Worm (Caenorhabditis elegans) whole organism, young adult: ENCODE measurements around the gene lact-5.

ENCODE experiments used
- B0336.3 ChIP-seq: fragments of 200-800 bp; sonication (Bioruptor generic); IDR thresholded peaks from 2 replicates; pipeline ENCODE4 v1.3.6; 2022; ENCODE audit warnings: missing genetic modification characterization, missing compliant biosample characterization
- F49E8.2 ChIP-seq: sonication (generic microtip); optimal IDR thresholded peaks from 3 replicates; lab custom pipeline; 2017; ENCODE audit warnings: missing genetic modification characterization, mild to moderate bottlenecking, missing compliant biosample characterization, antibody characterized with exemption, moderate library complexity; ENCODE audit not compliant: insufficient read depth
- ceh-27 ChIP-seq: fragments of 200-800 bp; sonication (Bioruptor generic); optimal IDR thresholded peaks from 2 replicates; lab custom pipeline; 2018; ENCODE audit warnings: mild to moderate bottlenecking, missing genetic modification characterization, moderate library complexity, missing compliant biosample characterization
- pha-4 ChIP-seq: fragments of 150-350 bp; sonication (generic microtip); optimal IDR thresholded peaks from 2 replicates; lab custom pipeline; 2014; ENCODE audit warnings: missing biosample characterization, missing genetic modification reagents, missing genetic modification characterization
- tbp1 ChIP-seq: fragments of 200-800 bp; sonication (Bioruptor generic); optimal IDR thresholded peaks from 2 replicates; lab custom pipeline; 2018; ENCODE audit warnings: mild to moderate bottlenecking, missing genetic modification characterization, missing compliant biosample characterization

DNA sequence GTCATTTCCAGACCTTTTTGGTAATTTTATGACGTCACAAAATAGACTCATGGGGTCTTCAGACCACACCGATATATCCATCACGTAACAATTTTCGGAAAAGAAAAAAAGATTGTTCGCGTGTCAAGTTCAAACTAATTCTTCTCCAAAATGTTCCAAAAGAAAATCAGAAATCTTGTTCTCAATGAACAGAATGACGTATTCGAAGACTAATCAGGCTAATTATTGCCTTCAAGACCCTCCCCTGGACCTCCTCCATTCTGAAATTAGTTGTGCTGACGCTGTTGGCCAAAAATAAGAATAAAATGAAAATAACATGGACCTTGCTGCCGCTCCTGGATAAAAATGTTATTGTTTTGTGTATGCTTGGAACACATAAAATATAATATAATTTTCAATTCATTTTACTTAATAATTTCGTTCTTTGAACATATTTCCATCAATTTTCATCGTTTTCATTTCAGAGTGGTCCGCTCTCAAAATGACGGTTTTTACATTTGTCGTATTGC, 31.6 kb downstream of the lact-5 start, which contains the start of gene F26G1.15:
- TF ChIP-seq pha-4 (tag; lab: Kevin White, UChicago), result no peak
- no peak for TF ChIP-seq F49E8.2
- TF ChIP-seq B0336.3 (GFP tag; lab: Robert Waterston, UW), result no peak
- no peak for TF ChIP-seq tbp1 (GFP tag; lab: Kevin White, UChicago)
- TF ChIP-seq ceh-27 (GFP tag; lab: Kevin White, UChicago), result no peak
